Worm (Caenorhabditis elegans): ENCODE data around the gene B0238.9.

The B0238.9 gene

ce11 chrV:5272619-5273074 lies 5.3 kb downstream of the B0238.9 start (continued):
- TF ChIP-seq vab-15 (tag; optimal IDR thresholded peaks at IDR 0.05) (no peak), aly-2 (tag; optimal IDR thresholded peaks at IDR 0.05) (no peak), fkh-4 (tag; optimal IDR thresholded peaks at IDR 0.05; ENCODE audit: borderline replicate concordance) (no peak), ceh-88 (GFP tag; IDR thresholded peaks at IDR 0.05) (no peak), ztf-4 (tag; optimal IDR thresholded peaks at IDR 0.05) (peak; percentile 39), nhr-19 (GFP tag; conservative IDR thresholded peaks at IDR 0.05) (peak; percentile 85), sptf-1 (tag; optimal IDR thresholded peaks at IDR 0.05) (no peak), irx-1 (tag; optimal IDR thresholded peaks at IDR 0.05) (no peak), elt-2 (tag; optimal IDR thresholded peaks at IDR 0.05) (no peak), lin-15B (tag; optimal IDR thresholded peaks at IDR 0.05) (no peak), nhr-77 (tag; optimal IDR thresholded peaks at IDR 0.05) (no peak), blmp-1 (tag; optimal IDR thresholded peaks at IDR 0.05) (peak; percentile 9), ets-5 (GFP tag; IDR thresholded peaks at IDR 0.05) (no peak), unc-30 (tag; optimal IDR thresholded peaks at IDR 0.05) (no peak), C16A3.4 (tag; optimal IDR thresholded peaks at IDR 0.05) (peak; percentile 43), sup-37 (GFP tag; optimal IDR thresholded peaks at IDR 0.05) (no peak), elt-3 (tag; optimal IDR thresholded peaks at IDR 0.05) (peak in 5 of 6 experiments; percentile 42 to 71 (median 64)), snu-23 (GFP tag; optimal IDR thresholded peaks at IDR 0.05) (peak; percentile 74), dsc-1 (tag; optimal IDR thresholded peaks at IDR 0.05) (peak; percentile 8), lin-39 (tag; optimal IDR thresholded peaks at IDR 0.05) (no peak), nhr-85 (tag) (peak; percentile 95), swsn-7 (tag; optimal IDR thresholded peaks at IDR 0.05) (peak; percentile 23), C34B4.2 (tag; optimal IDR thresholded peaks at IDR 0.05) (no peak), fos-1 (tag; optimal IDR thresholded peaks at IDR 0.05) (no peak), fkh-8 (tag; optimal IDR thresholded peaks at IDR 0.05) (no peak), nhr-12 (tag; optimal IDR thresholded peaks at IDR 0.05) (no peak), mep-1 (tag; optimal IDR thresholded peaks at IDR 0.05) (no peak), tbx-2 (tag; optimal IDR thresholded peaks at IDR 0.05) (peak; percentile 20), ceh-82 (tag; optimal IDR thresholded peaks at IDR 0.05) (peak in 1 of 3 experiments; percentile 20), nhr-47 (tag; optimal IDR thresholded peaks at IDR 0.05) (peak; percentile 50), jun-1 (tag; optimal IDR thresholded peaks at IDR 0.05) (no peak), unc-130 (tag; optimal IDR thresholded peaks at IDR 0.05) (peak; percentile 72)

- TF ChIP-seq swsn-7 (tag; optimal IDR thresholded peaks at IDR 0.05) (no peak), nhr-84 (tag; optimal IDR thresholded peaks at IDR 0.05) (no peak), ceh-88 (GFP tag; IDR thresholded peaks at IDR 0.05) (no peak), sptf-1 (tag; optimal IDR thresholded peaks at IDR 0.05) (no peak), ama-1 (optimal IDR thresholded peaks at IDR 0.05) (no peak), lin-14 (GFP tag; optimal IDR thresholded peaks at IDR 0.05) (no peak), ceh-82 (tag; optimal IDR thresholded peaks at IDR 0.05) (no peak), nhr-12 (tag; optimal IDR thresholded peaks at IDR 0.05) (no peak), tlp-1 (tag; optimal IDR thresholded peaks at IDR 0.05) (no peak), zip-4 (GFP tag; optimal IDR thresholded peaks at IDR 0.05) (no peak), dsc-1 (tag; optimal IDR thresholded peaks at IDR 0.05) (no peak), unc-98 (GFP tag; IDR thresholded peaks at IDR 0.05) (no peak), fkh-8 (tag; optimal IDR thresholded peaks at IDR 0.05) (no peak), sox-4 (tag; optimal IDR thresholded peaks at IDR 0.05) (no peak)
Observed at ce11 chrV:5272034-5272433, 5.9 kb downstream of the B0238.9 start.

- no peak for TF ChIP-seq nhr-28 (tag; optimal IDR thresholded peaks at IDR 0.05)
- no peak for TF ChIP-seq lin-15B (tag; optimal IDR thresholded peaks at IDR 0.05)
- peak; percentile 92 for TF ChIP-seq elt-2 (tag; optimal IDR thresholded peaks at IDR 0.05)
- peak; percentile 63 for TF ChIP-seq nhr-47 (tag; optimal IDR thresholded peaks at IDR 0.05)
- peak; percentile 16 for TF ChIP-seq unc-130 (tag; optimal IDR thresholded peaks at IDR 0.05)
- peak; percentile 10 for TF ChIP-seq skn-1 (tag; optimal IDR thresholded peaks at IDR 0.05)
- TF ChIP-seq efl-3 (GFP tag; optimal IDR thresholded peaks at IDR 0.05) = no peak
- no peak for TF ChIP-seq ets-5 (GFP tag; IDR thresholded peaks at IDR 0.05)
- TF ChIP-seq mdl-1 (tag; optimal IDR thresholded peaks at IDR 0.05) = peak in 1 of 2 experiments; percentile 93
- peak; percentile 68 for TF ChIP-seq snu-23 (GFP tag; optimal IDR thresholded peaks at IDR 0.05)
- no peak for TF ChIP-seq ceh-8 (GFP tag; optimal IDR thresholded peaks at IDR 0.05)
- no peak for TF ChIP-seq pag-3 (tag; optimal IDR thresholded peaks at IDR 0.05; ENCODE audit: borderline replicate concordance, insufficient read depth)
- TF ChIP-seq lin-14 (GFP tag; optimal IDR thresholded peaks at IDR 0.05) = peak; percentile 91
- no peak for TF ChIP-seq ztf-11 (tag; optimal IDR thresholded peaks at IDR 0.05)
- peak; percentile 34 to 79 for TF ChIP-seq lin-35 (GFP tag; optimal IDR thresholded peaks at IDR 0.05)
- peak; percentile 86 for TF ChIP-seq nhr-19 (GFP tag; conservative IDR thresholded peaks at IDR 0.05)
- peak; percentile 65 for TF ChIP-seq tbx-2 (tag; optimal IDR thresholded peaks at IDR 0.05)
- peak; percentile 77 for TF ChIP-seq rnt-1 (tag; optimal IDR thresholded peaks at IDR 0.05)
- peak; percentile 88 for TF ChIP-seq nhr-71 (tag; optimal IDR thresholded peaks at IDR 0.05)
- TF ChIP-seq swsn-7 (tag; optimal IDR thresholded peaks at IDR 0.05) = peak; percentile 22
- peak; percentile 16 to 41 (median 23) for TF ChIP-seq dpl-1 (GFP tag; optimal IDR thresholded peaks at IDR 0.05)
Observed at ce11 chrV:5271487-5271886, 6.4 kb downstream of the B0238.9 start.

Data from whole organism, L1 larva.